Fruit fly (Drosophila melanogaster): ENCODE results near the gene Fhos.

DNA sequence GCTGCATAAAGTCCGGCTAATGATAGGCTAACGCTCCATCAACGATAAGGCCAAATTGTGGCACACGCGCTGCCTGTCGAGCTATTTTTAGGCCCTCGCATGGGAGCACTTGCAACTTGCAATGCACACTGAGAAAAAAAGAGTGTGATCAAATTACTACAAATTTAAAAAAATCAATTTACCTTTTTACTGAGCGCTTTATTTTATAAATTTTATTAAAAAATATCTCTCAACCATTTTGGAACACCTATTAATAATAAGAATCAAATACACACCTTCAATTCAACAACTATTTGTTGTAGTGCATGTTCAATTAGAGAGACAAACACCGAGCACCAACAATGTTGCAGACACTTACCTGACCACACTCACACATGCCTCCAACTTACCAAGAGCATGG is 12.1 kb downstream of the Fhos start:
- TF ChIP-seq CG12768 (GFP tag; optimal IDR thresholded peaks at IDR 0.05): no peak
- TF ChIP-seq cnc (optimal IDR thresholded peaks at IDR 0.05): no peak
- no peak for TF ChIP-seq kay (GFP tag; ENCODE audit: borderline replicate concordance)
- no peak for TF ChIP-seq Hr96 (GFP tag; optimal IDR thresholded peaks at IDR 0.05)
- no peak for TF ChIP-seq bab1 (GFP tag; optimal IDR thresholded peaks at IDR 0.05)
- no peak for TF ChIP-seq Crg-1 (GFP tag; optimal IDR thresholded peaks at IDR 0.05)
- no peak for TF ChIP-seq CG5204 (GFP tag; optimal IDR thresholded peaks at IDR 0.05)
- no peak for TF ChIP-seq CG11617 (GFP tag; optimal IDR thresholded peaks at IDR 0.05)
- no peak for TF ChIP-seq CG33017 (tag; optimal IDR thresholded peaks at IDR 0.05)
- TF ChIP-seq Mnt (GFP tag; optimal IDR thresholded peaks at IDR 0.05): no peak
- no peak for TF ChIP-seq pad (GFP tag; optimal IDR thresholded peaks at IDR 0.05)
- TF ChIP-seq CG1620 (GFP tag; optimal IDR thresholded peaks at IDR 0.05): no peak
- TF ChIP-seq toe (GFP tag; optimal IDR thresholded peaks at IDR 0.05): no peak
